Worm (Caenorhabditis elegans) whole organism, L1 larva: ENCODE measurements around the gene F41G4.13.

Source experiments
- ama-1 ChIP-seq: fragments of 150-350 bp; optimal IDR thresholded peaks from 2 replicates; lab custom pipeline; 2014
- fkh-10 ChIP-seq: sonication (generic microtip); optimal IDR thresholded peaks from 2 replicates; lab custom pipeline; 2017; ENCODE audit warnings: missing biosample characterization, missing genetic modification reagents, missing genetic modification characterization
- lin-15B ChIP-seq: fragments of 150-350 bp; sonication (generic microtip); optimal IDR thresholded peaks from 3 replicates; lab custom pipeline; 2014; ENCODE audit warnings: missing biosample characterization, missing genetic modification characterization
- lsy-2 ChIP-seq, 2 experiments: fragments of 150-350 bp; optimal IDR thresholded peaks; 2 replicates each; lab custom pipeline; 2014; ENCODE audit warnings: missing biosample characterization in 2 of 2, missing genetic modification characterization in 2 of 2
- snpc-4 ChIP-seq: fragments of 150-350 bp; optimal IDR thresholded peaks from 2 replicates; lab custom pipeline; 2014; ENCODE audit warnings: missing biosample characterization, missing genetic modification characterization
- tbx-2 ChIP-seq: sonication (generic microtip); optimal IDR thresholded peaks from 2 replicates; lab custom pipeline; 2016; ENCODE audit warnings: missing genetic modification characterization, missing compliant biosample characterization
- unc-62 ChIP-seq: fragments of 150-350 bp; optimal IDR thresholded peaks from 2 replicates; lab custom pipeline; 2014; ENCODE audit warnings: missing biosample characterization, missing genetic modification reagents, missing genetic modification characterization
- ztf-11 ChIP-seq, 2 experiments: sonication (generic microtip); optimal IDR thresholded peaks; 2 replicates each; lab custom pipeline; 2016 to 2017; ENCODE audit warnings: missing genetic modification characterization in 2 of 2, missing biosample characterization in 1 of 2, missing compliant biosample characterization in 1 of 2

- no peak for TF ChIP-seq lsy-2 (tag; optimal IDR thresholded peaks at IDR 0.05; lab: Kevin White, UChicago)
- no peak for TF ChIP-seq unc-62 (GFP tag; lab: Kevin White, UChicago)
- TF ChIP-seq snpc-4, result no peak
- no peak for TF ChIP-seq fkh-10 (GFP tag; lab: Kevin White, UChicago)
- TF ChIP-seq lin-15B (tag; lab: Kevin White, UChicago), result no peak
- no peak for TF ChIP-seq ama-1
- no peak for TF ChIP-seq ztf-11 (tag; optimal IDR thresholded peaks at IDR 0.05; lab: Kevin White, UChicago)
- TF ChIP-seq tbx-2, result no peak
These were observed 16.3 kb downstream of the F41G4.13 start for ce11 chrX:16818271-16818670.
